Worm (Caenorhabditis elegans): ENCODE measurements around the gene sru-40.
A peak's percentile ranks its signal among the peaks of the same experiment; 100 is the strongest.

Gene sru-40

ce11 chrV:9853801-9854200 is 20.0 kb upstream of the sru-40 start (continued):
- peak in 1 of 3 experiments; percentile 19 for TF ChIP-seq ceh-82 (tag; optimal IDR thresholded peaks at IDR 0.05)
- no peak for TF ChIP-seq nhr-77 (tag; optimal IDR thresholded peaks at IDR 0.05)
- no peak for TF ChIP-seq hpl-2 (GFP tag; optimal IDR thresholded peaks at IDR 0.05)
- peak in 1 of 2 experiments; percentile 4 for TF ChIP-seq lin-35 (GFP tag; optimal IDR thresholded peaks at IDR 0.05)

- no peak for TF ChIP-seq unc-130 (tag; optimal IDR thresholded peaks at IDR 0.05)
- TF ChIP-seq swsn-7 (tag; optimal IDR thresholded peaks at IDR 0.05): no peak
- TF ChIP-seq mab-9 (GFP tag; IDR thresholded peaks at IDR 0.05): no peak
- no peak for TF ChIP-seq egl-27 (tag; optimal IDR thresholded peaks at IDR 0.05)
- TF ChIP-seq fkh-8 (tag; optimal IDR thresholded peaks at IDR 0.05): no peak
- no peak for TF ChIP-seq nhr-237 (tag; optimal IDR thresholded peaks at IDR 0.05)
- no peak for TF ChIP-seq tlp-1 (tag; optimal IDR thresholded peaks at IDR 0.05)
- TF ChIP-seq nhr-71 (tag; optimal IDR thresholded peaks at IDR 0.05): no peak
- TF ChIP-seq efl-1 (optimal IDR thresholded peaks at IDR 0.05): no peak
- no peak for TF ChIP-seq efl-1 (GFP tag; optimal IDR thresholded peaks at IDR 0.05 in 1 of 2)
- TF ChIP-seq aly-2 (tag; optimal IDR thresholded peaks at IDR 0.05): no peak
- TF ChIP-seq nhr-11 (tag; optimal IDR thresholded peaks at IDR 0.05): no peak
- no peak for TF ChIP-seq lir-3 (tag; optimal IDR thresholded peaks at IDR 0.05; ENCODE audit: poor library complexity)
- TF ChIP-seq efl-3 (GFP tag; optimal IDR thresholded peaks at IDR 0.05): no peak
These were observed 14.8 kb upstream of the sru-40 start for ce11 chrV:9848576-9848975.

ce11 chrV:9843376-9843916 is 9.6 kb upstream of the sru-40 start, which contains the start of gene sru-8:
TSS of gene sru-8 (plus strand) at chrV:9843866.
- no peak for TF ChIP-seq ama-1 (optimal IDR thresholded peaks at IDR 0.05)
- no peak for TF ChIP-seq nhr-85 (tag)
- TF ChIP-seq zip-4 (GFP tag; optimal IDR thresholded peaks at IDR 0.05): no peak
- no peak for TF ChIP-seq mep-1 (tag; optimal IDR thresholded peaks at IDR 0.05)
- no peak for TF ChIP-seq pqm-1 (tag; optimal IDR thresholded peaks at IDR 0.05)
- TF ChIP-seq efl-3 (GFP tag; optimal IDR thresholded peaks at IDR 0.05): no peak
- TF ChIP-seq mdl-1 (tag; optimal IDR thresholded peaks at IDR 0.05): no peak
- no peak for TF ChIP-seq F16B12.6 (tag; optimal IDR thresholded peaks at IDR 0.05)
- TF ChIP-seq C04F5.9 (tag; optimal IDR thresholded peaks at IDR 0.05): no peak
- no peak for TF ChIP-seq unc-130 (tag; optimal IDR thresholded peaks at IDR 0.05)

- TF ChIP-seq nhr-77 (tag; optimal IDR thresholded peaks at IDR 0.05): no peak
- no peak for TF ChIP-seq pqm-1 (tag; optimal IDR thresholded peaks at IDR 0.05)
These were observed 7.6 kb upstream of the sru-40 start, which contains the start of gene sru-36 for ce11 chrV:9841376-9841775. TSS of gene sru-36 (plus strand) at chrV:9841676.

- TF ChIP-seq mdl-1 (tag; optimal IDR thresholded peaks at IDR 0.05) (no peak), mef-2 (tag; optimal IDR thresholded peaks at IDR 0.05) (no peak), sptf-1 (tag; optimal IDR thresholded peaks at IDR 0.05) (no peak), ztf-4 (tag; optimal IDR thresholded peaks at IDR 0.05) (no peak), nhr-71 (tag; optimal IDR thresholded peaks at IDR 0.05) (no peak), lsy-2 (tag; optimal IDR thresholded peaks at IDR 0.05) (no peak), aly-2 (tag; optimal IDR thresholded peaks at IDR 0.05) (no peak), nhr-84 (tag; optimal IDR thresholded peaks at IDR 0.05) (no peak), ceh-82 (tag; optimal IDR thresholded peaks at IDR 0.05) (no peak)
These were observed 3.9 kb upstream of the sru-40 start, which contains the start of gene srsx-21 for ce11 chrV:9837679-9838078. TSS of gene srsx-21 (plus strand) at chrV:9837979.

ce11 chrV:9835945-9836344 is 2.1 kb upstream of the sru-40 start, which contains the start of gene sru-38:
TSS of gene sru-38 (minus strand) at chrV:9836045.
- TF ChIP-seq aly-2 (tag; optimal IDR thresholded peaks at IDR 0.05) (no peak), mdl-1 (tag; optimal IDR thresholded peaks at IDR 0.05) (no peak), nhr-47 (tag; optimal IDR thresholded peaks at IDR 0.05) (no peak), vab-15 (tag; optimal IDR thresholded peaks at IDR 0.05) (no peak), hpl-2 (GFP tag; optimal IDR thresholded peaks at IDR 0.05) (no peak), hlh-4 (tag; optimal IDR thresholded peaks at IDR 0.05) (no peak), ceh-82 (tag; optimal IDR thresholded peaks at IDR 0.05) (no peak), sup-37 (GFP tag; optimal IDR thresholded peaks at IDR 0.05) (no peak), dpl-1 (GFP tag; optimal IDR thresholded peaks at IDR 0.05) (no peak), nhr-237 (tag; optimal IDR thresholded peaks at IDR 0.05) (no peak), isw-1 (GFP tag; IDR thresholded peaks at IDR 0.05) (no peak), nhr-12 (tag; optimal IDR thresholded peaks at IDR 0.05) (no peak), hlh-17 (GFP tag; optimal IDR thresholded peaks at IDR 0.05; ENCODE audit: borderline replicate concordance) (no peak), nhr-85 (tag) (no peak), unc-130 (tag; optimal IDR thresholded peaks at IDR 0.05) (no peak), efl-3 (GFP tag; optimal IDR thresholded peaks at IDR 0.05) (no peak), fkh-8 (tag; optimal IDR thresholded peaks at IDR 0.05) (no peak)
